Fruit fly (Drosophila melanogaster) whole organism, embryonic: ENCODE data around the gene Phyhd1.
A peak's percentile ranks its signal among the peaks of the same experiment; 100 is the strongest.

ENCODE experiments used
- B-H2 ChIP-seq: fragments of 200-800 bp; sonication (Bioruptor generic); optimal IDR thresholded peaks from 2 replicates; lab custom pipeline; 2018; ENCODE audit warnings: missing biosample characterization, mild to moderate bottlenecking, missing genetic modification characterization
- Bdp1 ChIP-seq: fragments of 200-800 bp; sonication (Bioruptor generic); optimal IDR thresholded peaks from 3 replicates; lab custom pipeline; 2016; ENCODE audit warnings: missing biosample characterization, missing genetic modification characterization
- CG10462 ChIP-seq: fragments of 200-800 bp; sonication (Bioruptor generic); optimal IDR thresholded peaks from 2 replicates; lab custom pipeline; 2016; ENCODE audit warnings: missing biosample characterization, missing genetic modification characterization
- CG10979 ChIP-seq: fragments of 200-800 bp; sonication (Bioruptor generic); optimal IDR thresholded peaks from 2 replicates; lab custom pipeline; 2018; ENCODE audit warnings: missing biosample characterization, mild to moderate bottlenecking, missing genetic modification characterization, moderate library complexity
- CG12659 ChIP-seq: fragments of 200-800 bp; sonication (Bioruptor generic); optimal IDR thresholded peaks from 3 replicates; lab custom pipeline; 2017; ENCODE audit warnings: mild to moderate bottlenecking, missing biosample characterization, missing genetic modification reagents, missing genetic modification characterization
- CG12744 ChIP-seq: fragments of 200-800 bp; sonication (Bioruptor generic); optimal IDR thresholded peaks from 2 replicates; lab custom pipeline; 2016; ENCODE audit warnings: missing biosample characterization, missing genetic modification characterization
- CG12942 ChIP-seq: fragments of 200-800 bp; sonication (Bioruptor generic); optimal IDR thresholded peaks from 3 replicates; lab custom pipeline; 2016; ENCODE audit warnings: missing biosample characterization, missing genetic modification characterization
- CG13123 ChIP-seq: fragments of 200-800 bp; sonication (Bioruptor generic); optimal IDR thresholded peaks from 2 replicates; lab custom pipeline; 2016; ENCODE audit warnings: missing biosample characterization, missing genetic modification characterization
- CG14050 ChIP-seq: fragments of 200-800 bp; sonication (Bioruptor generic); IDR thresholded peaks from 3 replicates; pipeline ENCODE4 v1.3.6; 2022; ENCODE audit warnings: missing biosample characterization, missing genetic modification characterization
- CG14710 ChIP-seq: fragments of 200-800 bp; sonication (Bioruptor generic); optimal IDR thresholded peaks from 3 replicates; lab custom pipeline; 2019; ENCODE audit warnings: missing biosample characterization, mild to moderate bottlenecking, missing genetic modification characterization, moderate library complexity
- CG15073 ChIP-seq: fragments of 200-800 bp; sonication (Bioruptor generic); optimal IDR thresholded peaks from 2 replicates; lab custom pipeline; 2016; ENCODE audit warnings: missing biosample characterization, missing genetic modification characterization
- CG17829 ChIP-seq: fragments of 200-800 bp; optimal IDR thresholded peaks from 2 replicates; lab custom pipeline; 2019; ENCODE audit warnings: missing biosample characterization, mild to moderate bottlenecking, missing genetic modification characterization, moderate library complexity
- CG1792 ChIP-seq: fragments of 200-800 bp; sonication (Bioruptor generic); optimal IDR thresholded peaks from 2 replicates; lab custom pipeline; 2016; ENCODE audit warnings: missing biosample characterization, missing genetic modification characterization
- CG18262 ChIP-seq: fragments of 200-800 bp; optimal IDR thresholded peaks from 3 replicates; lab custom pipeline; 2019; ENCODE audit warnings: missing biosample characterization, mild to moderate bottlenecking, missing genetic modification characterization, moderate library complexity
- CG1832 ChIP-seq: fragments of 200-800 bp; sonication (Bioruptor generic); optimal IDR thresholded peaks from 2 replicates; lab custom pipeline; 2017; ENCODE audit warnings: missing biosample characterization, mild to moderate bottlenecking, missing genetic modification characterization, inconsistent platforms
- CG2678 ChIP-seq: fragments of 200-800 bp; sonication (Bioruptor generic); optimal IDR thresholded peaks from 3 replicates; lab custom pipeline; 2019; ENCODE audit warnings: missing biosample characterization, mild to moderate bottlenecking, missing genetic modification characterization, moderate library complexity
- CG2889 ChIP-seq: fragments of 200-800 bp; sonication (Bioruptor generic); IDR thresholded peaks from 3 replicates; pipeline ENCODE4 v1.3.6; 2022; ENCODE audit warnings: missing biosample characterization, missing genetic modification characterization
- CG31365 ChIP-seq: fragments of 200-800 bp; sonication (Bioruptor generic); optimal IDR thresholded peaks from 2 replicates; lab custom pipeline; 2018; ENCODE audit warnings: missing biosample characterization, mild to moderate bottlenecking, missing genetic modification characterization
- CG32772 ChIP-seq: fragments of 200-800 bp; sonication (Bioruptor generic); IDR thresholded peaks from 2 replicates; pipeline ENCODE4 v1.3.6; 2022; ENCODE audit warnings: missing biosample characterization, missing genetic modification characterization
- CG3281 ChIP-seq: fragments of 200-800 bp; sonication (Bioruptor generic); optimal IDR thresholded peaks from 3 replicates; lab custom pipeline; 2017; ENCODE audit warnings: missing biosample characterization, mild to moderate bottlenecking, missing genetic modification characterization
- CG34224 ChIP-seq: fragments of 200-800 bp; sonication (Bioruptor generic); IDR thresholded peaks from 3 replicates; pipeline ENCODE4 v1.3.6; 2022; ENCODE audit warnings: missing biosample characterization, missing genetic modification characterization; ENCODE audit not compliant: partially characterized antibody
- CG34376 ChIP-seq: fragments of 200-800 bp; sonication (Bioruptor generic); optimal IDR thresholded peaks from 2 replicates; lab custom pipeline; 2018; ENCODE audit warnings: missing biosample characterization, mild to moderate bottlenecking, missing genetic modification characterization
- CG6254 ChIP-seq: fragments of 200-800 bp; sonication (Bioruptor generic); optimal IDR thresholded peaks from 3 replicates; lab custom pipeline; 2017; ENCODE audit warnings: mild to moderate bottlenecking, missing biosample characterization, missing genetic modification reagents, missing genetic modification characterization
- CG6654 ChIP-seq: fragments of 200-800 bp; sonication (Bioruptor generic); optimal IDR thresholded peaks from 2 replicates; lab custom pipeline; 2017; ENCODE audit warnings: missing biosample characterization, mild to moderate bottlenecking, missing genetic modification characterization
- CG9215 ChIP-seq: fragments of 200-800 bp; sonication (Bioruptor generic); IDR thresholded peaks from 2 replicates; pipeline ENCODE4 v1.3.6; 2022; ENCODE audit warnings: missing biosample characterization, missing genetic modification characterization
- D19A ChIP-seq: fragments of 200-800 bp; optimal IDR thresholded peaks from 3 replicates; lab custom pipeline; 2019; ENCODE audit warnings: missing biosample characterization, mild to moderate bottlenecking, missing genetic modification characterization, moderate library complexity
- Dek ChIP-seq: fragments of 200-800 bp; sonication (Bioruptor generic); optimal IDR thresholded peaks from 3 replicates; lab custom pipeline; 2019; ENCODE audit warnings: missing biosample characterization, mild to moderate bottlenecking, missing genetic modification characterization, moderate library complexity
- Dp ChIP-seq: fragments of 200-800 bp; sonication (Bioruptor generic); optimal IDR thresholded peaks from 2 replicates; lab custom pipeline; 2018; ENCODE audit warnings: missing biosample characterization, mild to moderate bottlenecking, missing genetic modification characterization, moderate library complexity
- Fer1 ChIP-seq: fragments of 200-800 bp; sonication (Bioruptor generic); optimal IDR thresholded peaks from 2 replicates; lab custom pipeline; 2017; ENCODE audit warnings: missing biosample characterization, mild to moderate bottlenecking, missing genetic modification characterization
- Mad ChIP-seq: fragments of 200-800 bp; sonication (Bioruptor generic); optimal IDR thresholded peaks from 2 replicates; lab custom pipeline; 2016; ENCODE audit warnings: missing biosample characterization, missing genetic modification characterization
- NC2α ChIP-seq: fragments of 200-800 bp; sonication (Bioruptor generic); optimal IDR thresholded peaks from 2 replicates; lab custom pipeline; 2016; ENCODE audit warnings: missing biosample characterization, missing genetic modification characterization
- Ravus ChIP-seq: fragments of 200-800 bp; sonication (Bioruptor generic); IDR thresholded peaks from 2 replicates; pipeline ENCODE4 v1.3.6; 2022; ENCODE audit warnings: missing biosample characterization, missing genetic modification characterization
- Rfx ChIP-seq: fragments of 200-800 bp; sonication (Bioruptor generic); IDR thresholded peaks from 2 replicates; pipeline ENCODE4 v1.3.6; 2022; ENCODE audit warnings: missing biosample characterization, missing genetic modification characterization
- Scr ChIP-seq: fragments of 200-800 bp; sonication (Bioruptor generic); IDR thresholded peaks from 2 replicates; pipeline ENCODE4 v1.3.6; 2022; ENCODE audit warnings: missing biosample characterization, missing genetic modification characterization; ENCODE audit not compliant: partially characterized antibody
- Side ChIP-seq: fragments of 200-800 bp; sonication (Bioruptor generic); optimal IDR thresholded peaks from 2 replicates; lab custom pipeline; 2016; ENCODE audit warnings: missing biosample characterization, missing genetic modification characterization
- amos ChIP-seq: fragments of 200-800 bp; sonication (Bioruptor generic); IDR thresholded peaks from 2 replicates; pipeline ENCODE4 v1.3.6; 2022; ENCODE audit warnings: missing biosample characterization, missing genetic modification characterization; ENCODE audit not compliant: partially characterized antibody
- bcd ChIP-seq: fragments of 200-800 bp; sonication (Bioruptor generic); optimal IDR thresholded peaks from 2 replicates; lab custom pipeline; 2017; ENCODE audit warnings: missing biosample characterization, mild to moderate bottlenecking, missing genetic modification characterization
- ci ChIP-seq: fragments of 200-800 bp; sonication (Bioruptor generic); IDR thresholded peaks from 3 replicates; pipeline ENCODE4 v1.3.6; 2022; ENCODE audit warnings: missing biosample characterization, missing genetic modification characterization
- grn ChIP-seq: fragments of 200-800 bp; sonication (Bioruptor generic); optimal IDR thresholded peaks from 3 replicates; lab custom pipeline; 2017; ENCODE audit warnings: missing biosample characterization, missing genetic modification characterization
- gro ChIP-seq: fragments of 200-800 bp; sonication (Bioruptor generic); optimal IDR thresholded peaks from 2 replicates; lab custom pipeline; 2016; ENCODE audit warnings: missing biosample characterization, missing genetic modification characterization
- klu ChIP-seq: fragments of 200-800 bp; sonication (Bioruptor generic); IDR thresholded peaks from 2 replicates; pipeline ENCODE4 v1.3.6; 2022; ENCODE audit warnings: missing biosample characterization, missing genetic modification characterization
- pho ChIP-seq: fragments of 200-800 bp; sonication (Bioruptor generic); optimal IDR thresholded peaks from 2 replicates; lab custom pipeline; 2016; ENCODE audit warnings: missing biosample characterization, missing genetic modification characterization
- ro ChIP-seq: fragments of 200-800 bp; sonication (Bioruptor generic); IDR thresholded peaks from 2 replicates; pipeline ENCODE4 v1.3.6; 2022; ENCODE audit warnings: missing biosample characterization, missing genetic modification characterization
- run ChIP-seq: fragments of 200-800 bp; sonication (Bioruptor generic); optimal IDR thresholded peaks from 3 replicates; lab custom pipeline; 2018; ENCODE audit warnings: missing biosample characterization, mild to moderate bottlenecking, missing genetic modification characterization
- seq ChIP-seq: fragments of 200-800 bp; sonication (Bioruptor generic); IDR thresholded peaks from 2 replicates; pipeline ENCODE4 v1.3.6; 2022; ENCODE audit warnings: missing biosample characterization, missing genetic modification characterization
- shn ChIP-seq: fragments of 200-800 bp; sonication (Bioruptor generic); optimal IDR thresholded peaks from 3 replicates; lab custom pipeline; 2016; ENCODE audit warnings: missing biosample characterization, missing genetic modification characterization
- sisA ChIP-seq: fragments of 200-800 bp; sonication (Bioruptor generic); IDR thresholded peaks from 2 replicates; pipeline ENCODE4 v1.3.6; 2022; ENCODE audit warnings: missing biosample characterization, missing genetic modification characterization
- stc ChIP-seq: fragments of 200-800 bp; sonication (Bioruptor generic); IDR thresholded peaks from 2 replicates; pipeline ENCODE4 v1.3.6; 2022; ENCODE audit warnings: missing biosample characterization, missing genetic modification characterization
- vvl ChIP-seq: fragments of 200-800 bp; sonication (Bioruptor generic); IDR thresholded peaks from 2 replicates; pipeline ENCODE4 v1.3.6; 2022; ENCODE audit warnings: missing biosample characterization, missing genetic modification characterization
- wek ChIP-seq: fragments of 200-800 bp; sonication (Bioruptor generic); optimal IDR thresholded peaks from 3 replicates; lab custom pipeline; 2018; ENCODE audit warnings: missing biosample characterization, mild to moderate bottlenecking, missing genetic modification characterization, moderate library complexity
- yki ChIP-seq: fragments of >200 bp; optimal IDR thresholded peaks from 3 replicates; lab custom pipeline; 2018

Gene Phyhd1

dm6 chr3R:10677245-10677902 is 3.4 kb downstream of the Phyhd1 start, which contains the start of gene CG6465 (continued):
- peak; percentile 84 for TF ChIP-seq vvl (GFP tag; lab: Robert Waterston, UW)
- TF ChIP-seq CG6254 (GFP tag; lab: Kevin White, UChicago), result no peak
- TF ChIP-seq ci (GFP tag; lab: Robert Waterston, UW), result no peak; the same call in 2 of the 3 replicates
- TF ChIP-seq CG2889 (GFP tag; lab: Robert Waterston, UW), result no peak
- no peak for TF ChIP-seq CG6654 (GFP tag; lab: Kevin White, UChicago)
- peak; percentile 26 for TF ChIP-seq CG10979 (tag; lab: Kevin White, UChicago)
- TF ChIP-seq Dp (GFP tag; lab: Kevin White, UChicago), result peak; percentile 48
- peak; percentile 38 for TF ChIP-seq CG34376 (GFP tag; lab: Kevin White, UChicago)
- TF ChIP-seq Mad (GFP tag; lab: Kevin White, UChicago), result no peak
- TF ChIP-seq grn, result peak; percentile 98
- TF ChIP-seq yki (lab: Kevin White, UChicago), result peak; percentile 32
- peak; percentile 46 for TF ChIP-seq Dek (tag; lab: Kevin White, UChicago)
- TF ChIP-seq Bdp1 (GFP tag; lab: Kevin White, UChicago), result no peak
- TF ChIP-seq CG18262 (tag; lab: Kevin White, UChicago), result peak; percentile 30
- TF ChIP-seq CG17829 (tag; lab: Kevin White, UChicago), result peak; percentile 23
- TF ChIP-seq amos (GFP tag; lab: Robert Waterston, UW), result peak; percentile 68
- peak; percentile 3 for TF ChIP-seq B-H2 (GFP tag; lab: Kevin White, UChicago)
- no peak for TF ChIP-seq CG15073 (GFP tag; lab: Kevin White, UChicago)
- 0 out of 2 replicates have a peak, but pooled peaks have one; percentile 17 for TF ChIP-seq sisA (GFP tag; lab: Robert Waterston, UW)
- no peak for TF ChIP-seq CG32772 (GFP tag; lab: Robert Waterston, UW)
- TF ChIP-seq stc (GFP tag; lab: Robert Waterston, UW), result no peak
- TF ChIP-seq CG12942 (GFP tag; lab: Kevin White, UChicago), result no peak
- peak; percentile 100 for TF ChIP-seq CG31365
- TF ChIP-seq CG1792 (GFP tag; lab: Kevin White, UChicago), result peak; percentile 42
- TF ChIP-seq CG14050 (GFP tag; lab: Robert Waterston, UW), result no peak
- peak; percentile 36 for TF ChIP-seq Fer1 (GFP tag; lab: Kevin White, UChicago)
- no peak for TF ChIP-seq CG9215 (GFP tag; lab: Robert Waterston, UW)
- peak; percentile 52 for TF ChIP-seq gro
- no peak for TF ChIP-seq Ravus (GFP tag; lab: Robert Waterston, UW)
- TF ChIP-seq pho (GFP tag; lab: Kevin White, UChicago), result no peak
- TF ChIP-seq CG34224 (GFP tag; lab: Robert Waterston, UW), result no peak
- TF ChIP-seq NC2α (GFP tag; lab: Kevin White, UChicago), result no peak
- TF ChIP-seq CG3281 (GFP tag; lab: Kevin White, UChicago), result peak; percentile 25
- no peak for TF ChIP-seq shn (GFP tag; lab: Kevin White, UChicago)
- no peak for TF ChIP-seq wek (GFP tag; lab: Kevin White, UChicago)
- TF ChIP-seq CG14710 (tag; lab: Kevin White, UChicago), result peak; percentile 4
- TF ChIP-seq CG10462 (GFP tag; lab: Kevin White, UChicago), result no peak
- no peak for TF ChIP-seq seq (GFP tag; lab: Robert Waterston, UW)
- no peak for TF ChIP-seq D19A (tag; lab: Kevin White, UChicago)
- peak; percentile 27 for TF ChIP-seq Scr (GFP tag; lab: Robert Waterston, UW)
- TF ChIP-seq CG12744 (GFP tag; lab: Kevin White, UChicago), result no peak
- peak; percentile 2 for TF ChIP-seq bcd (GFP tag; lab: Kevin White, UChicago)
- TF ChIP-seq CG13123 (GFP tag; lab: Kevin White, UChicago), result no peak
- no peak for TF ChIP-seq run (tag; lab: Kevin White, UChicago)
- no peak for TF ChIP-seq klu
- no peak for TF ChIP-seq ro (GFP tag; lab: Robert Waterston, UW)
- TF ChIP-seq Rfx (GFP tag; lab: Robert Waterston, UW), result peak; percentile 58
- TF ChIP-seq CG1832, result no peak
- no peak for TF ChIP-seq Side
- TF ChIP-seq CG2678 (tag; lab: Kevin White, UChicago), result peak; percentile 47
- TF ChIP-seq CG12659 (GFP tag; lab: Kevin White, UChicago), result peak; percentile 8
